Worm (Caenorhabditis elegans) whole organism, young adult: ENCODE data around the gene Y48B6A.5.

Experiments used
- F23B12.7 ChIP-seq: sonication (generic microtip); optimal IDR thresholded peaks from 2 replicates; lab custom pipeline; 2017; ENCODE audit warnings: missing genetic modification characterization, mild to moderate bottlenecking, missing compliant biosample characterization, antibody characterized with exemption, moderate library complexity; ENCODE audit not compliant: insufficient read depth
- F33H1.4 ChIP-seq: fragments of 200-800 bp; sonication (Bioruptor generic); IDR thresholded peaks from 2 replicates; pipeline ENCODE4 v1.3.6; 2022; ENCODE audit warnings: missing genetic modification reagents, missing genetic modification characterization, missing compliant biosample characterization
- F49E8.2 ChIP-seq: sonication (generic microtip); optimal IDR thresholded peaks from 3 replicates; lab custom pipeline; 2017; ENCODE audit warnings: missing genetic modification characterization, mild to moderate bottlenecking, missing compliant biosample characterization, antibody characterized with exemption, moderate library complexity; ENCODE audit not compliant: insufficient read depth
- F52B5.7 ChIP-seq: sonication (generic microtip); optimal IDR thresholded peaks from 2 replicates; lab custom pipeline; 2016; ENCODE audit warnings: mild to moderate bottlenecking, missing genetic modification characterization, missing compliant biosample characterization
- F55B11.4 ChIP-seq: sonication (generic microtip); optimal IDR thresholded peaks from 2 replicates; lab custom pipeline; 2016; ENCODE audit warnings: missing compliant biosample characterization, missing genetic modification characterization, borderline replicate concordance; ENCODE audit not compliant: insufficient read depth
- Y95B8A.8 ChIP-seq: fragments of 200-800 bp; sonication (Bioruptor generic); IDR thresholded peaks from 2 replicates; pipeline ENCODE4 v1.3.6; 2022; ENCODE audit warnings: missing genetic modification reagents, missing genetic modification characterization, missing compliant biosample characterization
- akir-1 ChIP-seq: fragments of 200-800 bp; sonication (Bioruptor generic); optimal IDR thresholded peaks from 2 replicates; lab custom pipeline; 2018; ENCODE audit warnings: mild to moderate bottlenecking, missing genetic modification characterization, moderate library complexity, missing compliant biosample characterization
- aptf-2 ChIP-seq: fragments of 200-800 bp; sonication (Bioruptor generic); conservative IDR thresholded peaks from 2 replicates; pipeline ENCODE4 v1.3.6; 2022; ENCODE audit warnings: missing genetic modification reagents, missing genetic modification characterization, missing compliant biosample characterization
- atf-7 ChIP-seq: sonication (generic microtip); optimal IDR thresholded peaks from 2 replicates; lab custom pipeline; 2017; ENCODE audit warnings: mild to moderate bottlenecking, missing genetic modification characterization, missing compliant biosample characterization
- cebp-2 ChIP-seq: fragments of 200-800 bp; sonication (Bioruptor generic); IDR thresholded peaks from 2 replicates; pipeline ENCODE4 v1.3.6; 2022; ENCODE audit warnings: missing genetic modification characterization, missing compliant biosample characterization
- ceh-100 ChIP-seq: fragments of 200-800 bp; sonication (Bioruptor generic); IDR thresholded peaks from 2 replicates; pipeline ENCODE4 v1.3.6; 2022; ENCODE audit warnings: missing genetic modification reagents, missing genetic modification characterization, missing compliant biosample characterization
- ceh-40 ChIP-seq: fragments of 200-800 bp; sonication (Bioruptor generic); IDR thresholded peaks from 2 replicates; pipeline ENCODE4 v1.3.6; 2022; ENCODE audit warnings: missing genetic modification characterization, missing compliant biosample characterization
- gei-17 ChIP-seq: fragments of 200-800 bp; sonication (Bioruptor generic); optimal IDR thresholded peaks from 2 replicates; lab custom pipeline; 2018; ENCODE audit warnings: mild to moderate bottlenecking, missing genetic modification characterization, missing compliant biosample characterization
- hmg-20 ChIP-seq: fragments of 200-800 bp; sonication (Bioruptor generic); IDR thresholded peaks from 2 replicates; pipeline ENCODE4 v1.3.6; 2022; ENCODE audit warnings: missing genetic modification reagents, missing genetic modification characterization, missing compliant biosample characterization
- hrde-1 ChIP-seq: sonication (generic microtip); optimal IDR thresholded peaks from 2 replicates; lab custom pipeline; 2016; ENCODE audit warnings: missing genetic modification characterization, mild to moderate bottlenecking, missing compliant biosample characterization, moderate library complexity, missing genotype, missing genetic modification reagents, borderline replicate concordance
- lag-1 ChIP-seq: fragments of 200-800 bp; sonication (Bioruptor generic); IDR thresholded peaks from 2 replicates; pipeline ENCODE4 v1.3.6; 2022; ENCODE audit warnings: missing genetic modification reagents, missing genetic modification characterization, missing compliant biosample characterization
- let-607 ChIP-seq, 2 experiments: fragments of 200-800 bp in 1 of 2; sonication (Bioruptor generic) in 1 of 2; sonication (generic microtip) in 1 of 2; optimal IDR thresholded peaks; 2 replicates each; lab custom pipeline; 2016 to 2018; ENCODE audit warnings: mild to moderate bottlenecking in 2 of 2, missing compliant biosample characterization in 2 of 2, missing genetic modification characterization in 2 of 2, moderate library complexity in 2 of 2, missing genotype in 1 of 2
- lin-54 ChIP-seq: fragments of 200-800 bp; sonication (Bioruptor generic); optimal IDR thresholded peaks from 2 replicates; lab custom pipeline; 2018; ENCODE audit warnings: mild to moderate bottlenecking, missing genetic modification characterization, missing compliant biosample characterization
- madf-6 ChIP-seq: fragments of 200-800 bp; sonication (Bioruptor generic); IDR thresholded peaks from 2 replicates; pipeline ENCODE4 v1.3.6; 2022; ENCODE audit warnings: missing genetic modification reagents, missing genetic modification characterization, missing compliant biosample characterization
- mxl-1 ChIP-seq: sonication (generic microtip); optimal IDR thresholded peaks from 2 replicates; lab custom pipeline; 2016; ENCODE audit warnings: missing genetic modification characterization, missing compliant biosample characterization
- nfya-1 ChIP-seq: sonication (generic microtip); optimal IDR thresholded peaks from 2 replicates; lab custom pipeline; 2017; ENCODE audit warnings: antibody characterized with exemption, missing compliant biosample characterization, missing genetic modification characterization, borderline replicate concordance; ENCODE audit not compliant: insufficient read depth
- nfya-2 ChIP-seq: fragments of 200-800 bp; sonication (Bioruptor generic); IDR thresholded peaks from 2 replicates; pipeline ENCODE4 v1.3.6; 2022; ENCODE audit warnings: missing genetic modification reagents, missing genetic modification characterization, missing compliant biosample characterization
- nhr-120 ChIP-seq: fragments of 200-800 bp; sonication (Bioruptor generic); IDR thresholded peaks from 2 replicates; pipeline ENCODE4 v1.3.6; 2022; ENCODE audit warnings: missing genetic modification characterization, missing compliant biosample characterization
- nhr-179 ChIP-seq: sonication (generic microtip); optimal IDR thresholded peaks from 2 replicates; lab custom pipeline; 2016; ENCODE audit warnings: mild to moderate bottlenecking, missing genetic modification characterization, missing compliant biosample characterization
- nhr-80 ChIP-seq: sonication (generic microtip); optimal IDR thresholded peaks from 2 replicates; lab custom pipeline; 2016; ENCODE audit warnings: missing genetic modification characterization, missing compliant biosample characterization
- pbrm-1 ChIP-seq: fragments of 200-800 bp; sonication (Bioruptor generic); IDR thresholded peaks from 2 replicates; pipeline ENCODE4 v1.3.6; 2022; ENCODE audit warnings: missing genetic modification reagents, missing genetic modification characterization, missing compliant biosample characterization
- pha-4 ChIP-seq: fragments of 150-350 bp; sonication (generic microtip); optimal IDR thresholded peaks from 2 replicates; lab custom pipeline; 2014; ENCODE audit warnings: missing biosample characterization, missing genetic modification reagents, missing genetic modification characterization
- rec-8 ChIP-seq, 2 experiments: sonication (generic microtip); optimal IDR thresholded peaks; 2 replicates each; lab custom pipeline; 2016; ENCODE audit warnings: mild to moderate bottlenecking in 2 of 2, missing genetic modification characterization in 2 of 2, missing genetic modification reagents in 2 of 2, missing genotype in 2 of 2, missing biosample characterization in 1 of 2, missing compliant biosample characterization in 1 of 2, moderate library complexity in 1 of 2
- rpc-1 ChIP-seq, 2 experiments: fragments of 150-350 bp in 1 of 2; sonication (generic microtip) in 1 of 2; optimal IDR thresholded peaks; 2 replicates each; lab custom pipeline; 2014 to 2018; ENCODE audit warnings: missing biosample characterization in 1 of 2, missing genetic modification characterization in 1 of 2, missing genetic modification reagents in 1 of 2, missing genotype in 1 of 2
- sdz-38 ChIP-seq: sonication (generic microtip); optimal IDR thresholded peaks from 2 replicates; lab custom pipeline; 2016; ENCODE audit warnings: missing genotype, missing genetic modification characterization, missing compliant biosample characterization
- sea-2 ChIP-seq: fragments of 200-800 bp; sonication (Bioruptor generic); IDR thresholded peaks from 2 replicates; pipeline ENCODE4 v1.3.6; 2022; ENCODE audit warnings: missing genetic modification characterization, missing compliant biosample characterization
- somi-1 ChIP-seq: fragments of 200-800 bp; sonication (Bioruptor generic); optimal IDR thresholded peaks from 2 replicates; lab custom pipeline; 2018; ENCODE audit warnings: mild to moderate bottlenecking, missing genetic modification characterization, missing compliant biosample characterization
- zfh-2 ChIP-seq: fragments of 200-800 bp; sonication (Bioruptor generic); conservative IDR thresholded peaks from 2 replicates; pipeline ENCODE4 v1.3.6; 2022; ENCODE audit warnings: missing genetic modification reagents, missing genetic modification characterization, missing compliant biosample characterization
- ztf-3 ChIP-seq: fragments of 200-800 bp; sonication (Bioruptor generic); optimal IDR thresholded peaks from 2 replicates; lab custom pipeline; 2018; ENCODE audit warnings: mild to moderate bottlenecking, missing genetic modification characterization, missing compliant biosample characterization

Y48B6A.5 gene

ce11 chrII:14211118-14211517 lies 36.1 kb upstream of the Y48B6A.5 start, which contains the start of gene hot-7 (continued):
- TF ChIP-seq atf-7 (tag; lab: Kevin White, UChicago) (no peak), Y95B8A.8 (GFP tag; lab: Robert Waterston, UW) (no peak), mxl-1 (tag; lab: Kevin White, UChicago) (no peak)

- TF ChIP-seq F33H1.4 (GFP tag; lab: Robert Waterston, UW) (no peak), pha-4 (no peak), let-607 (tag; optimal IDR thresholded peaks at IDR 0.05; lab: Kevin White, UChicago) (no peak), aptf-2 (GFP tag; lab: Robert Waterston, UW) (no peak), nfya-2 (no peak), cebp-2 (GFP tag; lab: Robert Waterston, UW) (no peak), hrde-1 (tag; lab: Kevin White, UChicago) (no peak), gei-17 (no peak), nhr-80 (no peak), rpc-1 (optimal IDR thresholded peaks at IDR 0.05; lab: Kevin White, UChicago) (no peak), rpc-1 (tag; optimal IDR thresholded peaks at IDR 0.05; lab: Kevin White, UChicago) (no peak), nfya-1 (tag; lab: Kevin White, UChicago) (no peak), sea-2 (GFP tag; lab: Robert Waterston, UW) (no peak), lag-1 (no peak), nhr-179 (tag; lab: Kevin White, UChicago) (no peak)
These were observed 31.2 kb upstream of the Y48B6A.5 start for ce11 chrII:14206211-14206610.

DNA sequence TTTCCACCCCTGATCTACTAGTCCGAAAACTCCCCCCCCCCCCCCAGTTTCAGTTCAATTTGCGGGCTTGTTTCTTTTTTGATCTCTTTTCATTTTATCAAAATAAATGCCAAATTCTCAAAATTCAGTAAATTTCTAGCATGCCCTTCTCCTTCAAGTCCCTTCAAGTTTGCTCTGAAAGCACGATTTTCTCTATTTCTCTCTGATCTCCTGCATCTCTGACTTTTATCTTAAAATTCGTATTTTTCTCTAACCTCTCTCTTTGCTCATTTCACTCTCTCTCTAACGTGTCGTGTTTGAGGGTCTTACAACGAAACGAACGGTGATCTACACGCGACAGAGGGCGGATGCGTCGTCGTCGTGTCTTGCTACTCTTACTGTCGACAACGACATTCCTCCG lies 30.3 kb upstream of the Y48B6A.5 start, which contains the start of gene ace-3:
TSS of gene ace-3 (plus strand) at position 301 of the 400 bp plus-strand sequence.
- no peak for TF ChIP-seq sdz-38
- TF ChIP-seq ceh-100 (GFP tag; lab: Robert Waterston, UW) = no peak
- TF ChIP-seq F55B11.4 (tag; lab: Kevin White, UChicago) = no peak
- TF ChIP-seq akir-1 = no peak
- TF ChIP-seq madf-6 (GFP tag; lab: Robert Waterston, UW) = no peak
- TF ChIP-seq hrde-1 (tag; lab: Kevin White, UChicago) = no peak
- no peak for TF ChIP-seq F49E8.2 (tag; lab: Kevin White, UChicago)
- no peak for TF ChIP-seq sea-2 (GFP tag; lab: Robert Waterston, UW)
- no peak for TF ChIP-seq F23B12.7 (tag; lab: Kevin White, UChicago)
- no peak for TF ChIP-seq F52B5.7 (tag; lab: Kevin White, UChicago)
- no peak for TF ChIP-seq somi-1 (GFP tag; lab: Kevin White, UChicago)
- no peak for TF ChIP-seq nhr-120
- no peak for TF ChIP-seq rec-8 (tag; optimal IDR thresholded peaks at IDR 0.05; lab: Kevin White, UChicago)
- TF ChIP-seq ztf-3 (GFP tag; lab: Kevin White, UChicago) = no peak
- no peak for TF ChIP-seq lin-54
- no peak for TF ChIP-seq ceh-40 (GFP tag; lab: Robert Waterston, UW)
- no peak for TF ChIP-seq pbrm-1 (GFP tag; lab: Robert Waterston, UW)

ce11 chrII:14197499-14198096 lies 22.6 kb upstream of the Y48B6A.5 start, which contains the start of gene ace-4:
TSS of gene ace-4 (plus strand) at chrII:14198046.
- TF ChIP-seq hmg-20 (no peak), zfh-2 (GFP tag; lab: Robert Waterston, UW) (0 out of 2 replicates have a peak, but pooled peaks have one; percentile 12)
